Worm (Caenorhabditis elegans): ENCODE results near the gene T07H8.11.

DNA sequence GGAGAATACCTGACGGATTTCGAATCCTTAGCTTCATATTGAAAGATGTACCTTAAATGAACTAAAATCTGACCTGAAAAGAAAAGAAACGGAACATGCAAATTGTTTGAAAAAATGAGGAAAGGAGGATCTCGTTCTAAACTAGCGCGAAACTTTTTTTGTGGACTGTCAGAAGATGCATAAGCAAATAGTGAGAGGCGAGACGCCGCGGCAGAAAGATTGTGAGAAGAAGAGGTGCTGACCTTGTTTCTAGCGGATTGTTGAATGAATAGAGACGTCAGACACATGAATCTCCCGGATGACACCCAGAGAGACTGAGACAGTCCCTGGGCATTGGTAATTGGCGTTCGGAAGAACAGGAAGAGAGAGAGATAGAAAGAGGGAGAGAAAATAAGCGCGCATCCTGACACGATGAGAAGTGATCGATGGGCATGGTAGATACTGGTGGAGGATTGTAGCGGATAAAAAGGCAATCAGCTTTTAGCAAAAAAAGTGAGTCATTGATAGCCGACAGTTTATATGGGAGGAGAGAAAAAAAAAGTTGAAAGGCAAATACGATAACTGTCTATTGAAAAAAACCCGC lies 18.8 kb upstream of the T07H8.11 start, which contains the start of gene ptr-15:
- TF ChIP-seq ama-1 (optimal IDR thresholded peaks at IDR 0.05) (no peak), nhr-232 (tag; optimal IDR thresholded peaks at IDR 0.05) (no peak), ets-4 (tag; optimal IDR thresholded peaks at IDR 0.05) (no peak), nhr-11 (tag; optimal IDR thresholded peaks at IDR 0.05) (no peak), mec-3 (tag; optimal IDR thresholded peaks at IDR 0.05; ENCODE audit: borderline replicate concordance) (no peak), K02D7.2 (tag; optimal IDR thresholded peaks at IDR 0.05) (no peak), F13H6.1 (tag; optimal IDR thresholded peaks at IDR 0.05) (no peak), pha-4 (tag; optimal IDR thresholded peaks at IDR 0.05) (no peak), gmeb-2 (tag; optimal IDR thresholded peaks at IDR 0.05) (no peak), elt-2 (tag; optimal IDR thresholded peaks at IDR 0.05) (no peak), ceh-45 (GFP tag; IDR thresholded peaks at IDR 0.05) (no peak), pqm-1 (tag; optimal IDR thresholded peaks at IDR 0.05) (no peak)
